Fruit fly (Drosophila melanogaster) whole organism, embryonic: ENCODE data around the gene CG43678.

Source experiments
- Atf6 ChIP-seq: fragments of 200-800 bp; sonication (Bioruptor generic); IDR thresholded peaks from 2 replicates; pipeline ENCODE4 v1.3.6; 2022; ENCODE audit warnings: missing biosample characterization, missing genetic modification characterization
- BtbVII ChIP-seq: fragments of 200-800 bp; sonication (Bioruptor generic); optimal IDR thresholded peaks from 3 replicates; lab custom pipeline; 2017; ENCODE audit warnings: missing biosample characterization, mild to moderate bottlenecking, missing genetic modification characterization
- CG1024 ChIP-seq: fragments of 200-800 bp; sonication (Bioruptor generic); IDR thresholded peaks from 2 replicates; pipeline ENCODE4 v1.3.6; 2022; ENCODE audit warnings: missing biosample characterization, missing genetic modification characterization
- CG11456 ChIP-seq: fragments of 200-800 bp; sonication (Bioruptor generic); IDR thresholded peaks from 3 replicates; pipeline ENCODE4 v1.3.6; 2022; ENCODE audit warnings: missing biosample characterization, missing genetic modification characterization
- CG14860 ChIP-seq: fragments of 200-800 bp; sonication (Bioruptor generic); IDR thresholded peaks from 3 replicates; pipeline ENCODE4 v1.3.6; 2022; ENCODE audit warnings: missing biosample characterization, missing genetic modification characterization; ENCODE audit not compliant: partially characterized antibody
- CG15269 ChIP-seq: fragments of 200-800 bp; sonication (Bioruptor generic); optimal IDR thresholded peaks from 2 replicates; lab custom pipeline; 2018; ENCODE audit warnings: missing biosample characterization, mild to moderate bottlenecking, missing genetic modification characterization, moderate library complexity
- CG15601 ChIP-seq: fragments of 200-800 bp; sonication (Bioruptor generic); optimal IDR thresholded peaks from 3 replicates; lab custom pipeline; 2019; ENCODE audit warnings: missing biosample characterization, mild to moderate bottlenecking, missing genetic modification characterization, moderate library complexity
- CG16779 ChIP-seq: fragments of 200-800 bp; sonication (Bioruptor generic); IDR thresholded peaks from 2 replicates; pipeline ENCODE4 v1.3.6; 2022; ENCODE audit warnings: missing biosample characterization, missing genetic modification characterization
- CG17568 ChIP-seq: fragments of 200-800 bp; sonication (Bioruptor generic); optimal IDR thresholded peaks from 2 replicates; lab custom pipeline; 2018; ENCODE audit warnings: missing biosample characterization, mild to moderate bottlenecking, missing genetic modification characterization, moderate library complexity
- CG17829 ChIP-seq: fragments of 200-800 bp; optimal IDR thresholded peaks from 2 replicates; lab custom pipeline; 2019; ENCODE audit warnings: missing biosample characterization, mild to moderate bottlenecking, missing genetic modification characterization, moderate library complexity
- CG18262 ChIP-seq: fragments of 200-800 bp; optimal IDR thresholded peaks from 3 replicates; lab custom pipeline; 2019; ENCODE audit warnings: missing biosample characterization, mild to moderate bottlenecking, missing genetic modification characterization, moderate library complexity
- CG3281 ChIP-seq: fragments of 200-800 bp; sonication (Bioruptor generic); optimal IDR thresholded peaks from 3 replicates; lab custom pipeline; 2017; ENCODE audit warnings: missing biosample characterization, mild to moderate bottlenecking, missing genetic modification characterization
- CG3726 ChIP-seq: fragments of 200-800 bp; sonication (Bioruptor generic); IDR thresholded peaks from 3 replicates; pipeline ENCODE4, ENCODE4 v1.3.6; 2022; ENCODE audit warnings: missing biosample characterization, missing genetic modification characterization
- CG42726 ChIP-seq: fragments of 200-800 bp; sonication (Bioruptor generic); IDR thresholded peaks from 2 replicates; pipeline ENCODE4 v1.3.6; 2022; ENCODE audit warnings: missing biosample characterization, missing genetic modification characterization; ENCODE audit not compliant: partially characterized antibody
- CG6791 ChIP-seq: fragments of 200-800 bp; sonication (Bioruptor generic); IDR thresholded peaks from 3 replicates; pipeline ENCODE4 v1.3.6; 2022; ENCODE audit warnings: missing biosample characterization, missing genetic modification characterization; ENCODE audit not compliant: partially characterized antibody
- CG9817 ChIP-seq: fragments of 200-800 bp; sonication (Bioruptor generic); optimal IDR thresholded peaks from 2 replicates; lab custom pipeline; 2018; ENCODE audit warnings: missing biosample characterization, mild to moderate bottlenecking, missing genetic modification characterization, moderate library complexity
- CkIIα-i1 ChIP-seq: fragments of 200-800 bp; sonication (Bioruptor generic); IDR thresholded peaks from 2 replicates; pipeline ENCODE4 v1.3.6; 2022; ENCODE audit warnings: missing biosample characterization, missing genetic modification characterization
- Deaf1 ChIP-seq: fragments of 200-800 bp; optimal IDR thresholded peaks from 3 replicates; lab custom pipeline; 2019; ENCODE audit warnings: missing biosample characterization, mild to moderate bottlenecking, missing genetic modification characterization, moderate library complexity
- Doc2 ChIP-seq: fragments of 200-800 bp; sonication (Bioruptor generic); IDR thresholded peaks from 2 replicates; pipeline ENCODE4 v1.3.6; 2022; ENCODE audit warnings: missing biosample characterization, missing genetic modification characterization
- Drgx ChIP-seq: fragments of 200-800 bp; sonication (Bioruptor generic); IDR thresholded peaks from 2 replicates; pipeline ENCODE4 v1.3.6; 2022; ENCODE audit warnings: missing biosample characterization, missing genetic modification characterization
- H2.0 ChIP-seq: fragments of 200-800 bp; sonication (Bioruptor generic); IDR thresholded peaks from 2 replicates; pipeline ENCODE4 v1.3.6; 2022; ENCODE audit warnings: missing biosample characterization, missing genetic modification characterization
- Jarid2 ChIP-seq: fragments of 200-800 bp; sonication (Bioruptor generic); optimal IDR thresholded peaks from 3 replicates; lab custom pipeline; 2017; ENCODE audit warnings: mild to moderate bottlenecking, missing biosample characterization, missing genetic modification reagents, missing genetic modification characterization
- Lpt ChIP-seq: fragments of >200 bp; optimal IDR thresholded peaks from 2 replicates; lab custom pipeline; 2018; ENCODE audit warnings: missing biosample characterization, missing genetic modification characterization
- NC2β ChIP-seq: fragments of 200-800 bp; sonication (Bioruptor generic); optimal IDR thresholded peaks from 2 replicates; lab custom pipeline; 2016; ENCODE audit warnings: missing biosample characterization, missing genetic modification characterization
- Poxn ChIP-seq: fragments of 200-800 bp; sonication (Bioruptor generic); IDR thresholded peaks from 2 replicates; pipeline ENCODE4 v1.3.6; 2022; ENCODE audit warnings: missing biosample characterization, missing genetic modification characterization
- Scr ChIP-seq: fragments of 200-800 bp; sonication (Bioruptor generic); IDR thresholded peaks from 2 replicates; pipeline ENCODE4 v1.3.6; 2022; ENCODE audit warnings: missing biosample characterization, missing genetic modification characterization; ENCODE audit not compliant: partially characterized antibody
- Ssrp ChIP-seq: fragments of 200-800 bp; sonication (Bioruptor generic); optimal IDR thresholded peaks from 2 replicates; lab custom pipeline; 2018; ENCODE audit warnings: missing biosample characterization, mild to moderate bottlenecking, missing genetic modification characterization, moderate library complexity
- TFAM ChIP-seq: fragments of 200-800 bp; sonication (Bioruptor generic); optimal IDR thresholded peaks from 2 replicates; lab custom pipeline; 2017; ENCODE audit warnings: missing biosample characterization, missing genetic modification characterization, inconsistent platforms
- ara ChIP-seq: fragments of 200-800 bp; sonication (Bioruptor generic); IDR thresholded peaks from 2 replicates; pipeline ENCODE4 v1.3.6; 2022; ENCODE audit warnings: missing biosample characterization, missing genetic modification characterization
- ase ChIP-seq: fragments of 200-800 bp; sonication (Bioruptor generic); IDR thresholded peaks from 3 replicates; pipeline ENCODE4 v1.3.6; 2022; ENCODE audit warnings: missing biosample characterization, missing genetic modification characterization
- ato ChIP-seq: fragments of 200-800 bp; sonication (Bioruptor generic); IDR thresholded peaks from 2 replicates; pipeline ENCODE4 v1.3.6; 2022; ENCODE audit warnings: missing biosample characterization, missing genetic modification characterization; ENCODE audit not compliant: partially characterized antibody
- bcd ChIP-seq: fragments of 200-800 bp; sonication (Bioruptor generic); optimal IDR thresholded peaks from 2 replicates; lab custom pipeline; 2017; ENCODE audit warnings: missing biosample characterization, mild to moderate bottlenecking, missing genetic modification characterization
- bigmax ChIP-seq: fragments of 200-800 bp; sonication (Bioruptor generic); optimal IDR thresholded peaks from 2 replicates; lab custom pipeline; 2018; ENCODE audit warnings: missing biosample characterization, mild to moderate bottlenecking, missing genetic modification characterization
- crp ChIP-seq, 2 experiments: fragments of 200-800 bp; sonication (Bioruptor generic); optimal IDR thresholded peaks; 2 replicates in 1 of 2; 3 replicates in 1 of 2; lab custom pipeline; 2017; ENCODE audit warnings: missing biosample characterization in 2 of 2, missing genetic modification characterization in 2 of 2, mild to moderate bottlenecking in 1 of 2, moderate library complexity in 1 of 2
- exex ChIP-seq: fragments of 200-800 bp; sonication (Bioruptor generic); optimal IDR thresholded peaks from 4 replicates; lab custom pipeline; 2018; ENCODE audit warnings: missing biosample characterization, mild to moderate bottlenecking, missing genetic modification characterization, moderate library complexity
- fd102C ChIP-seq: fragments of 200-800 bp; sonication (Bioruptor generic); optimal IDR thresholded peaks from 2 replicates; lab custom pipeline; 2018; ENCODE audit warnings: missing biosample characterization, mild to moderate bottlenecking, missing genetic modification characterization, moderate library complexity
- gfzf ChIP-seq: fragments of 200-800 bp; sonication (Bioruptor generic); optimal IDR thresholded peaks from 2 replicates; lab custom pipeline; 2016; ENCODE audit warnings: missing biosample characterization, mild to moderate bottlenecking, missing genetic modification characterization, moderate library complexity
- gro ChIP-seq: fragments of 200-800 bp; sonication (Bioruptor generic); optimal IDR thresholded peaks from 2 replicates; lab custom pipeline; 2016; ENCODE audit warnings: missing biosample characterization, missing genetic modification characterization
- hb ChIP-seq: fragments of 200-800 bp; sonication (Bioruptor generic); IDR thresholded peaks from 3 replicates; pipeline ENCODE4 v1.3.6; 2022; ENCODE audit warnings: missing biosample characterization, missing genetic modification characterization; ENCODE audit not compliant: partially characterized antibody
- hth ChIP-seq: fragments of >200 bp; optimal IDR thresholded peaks from 2 replicates; lab custom pipeline; 2017; ENCODE audit warnings: inconsistent platforms
- inv ChIP-seq: fragments of 200-800 bp; sonication (Bioruptor generic); IDR thresholded peaks from 2 replicates; pipeline ENCODE4 v1.3.6; 2022; ENCODE audit warnings: missing biosample characterization, missing genetic modification characterization; ENCODE audit not compliant: partially characterized antibody
- kay ChIP-seq: fragments of 200-800 bp; sonication (Bioruptor generic); optimal IDR thresholded peaks from 2 replicates; lab custom pipeline; 2016; ENCODE audit warnings: missing biosample characterization, missing genetic modification characterization
- pros ChIP-seq: fragments of 200-800 bp; sonication (Bioruptor generic); optimal IDR thresholded peaks from 3 replicates; lab custom pipeline; 2019; ENCODE audit warnings: missing biosample characterization, mild to moderate bottlenecking, missing genetic modification characterization, moderate library complexity
- psq ChIP-seq: fragments of 200-800 bp; sonication (Bioruptor generic); optimal IDR thresholded peaks from 2 replicates; lab custom pipeline; 2017; ENCODE audit warnings: missing biosample characterization, missing genetic modification characterization
- run ChIP-seq: fragments of 200-800 bp; sonication (Bioruptor generic); optimal IDR thresholded peaks from 3 replicates; lab custom pipeline; 2018; ENCODE audit warnings: missing biosample characterization, mild to moderate bottlenecking, missing genetic modification characterization
- sens ChIP-seq: fragments of 200-800 bp; sonication (Bioruptor generic); peaks from one replicate; lab custom pipeline; 2016; ENCODE audit warnings: missing biosample characterization, missing genetic modification characterization
- vvl ChIP-seq: fragments of 200-800 bp; sonication (Bioruptor generic); IDR thresholded peaks from 2 replicates; pipeline ENCODE4 v1.3.6; 2022; ENCODE audit warnings: missing biosample characterization, missing genetic modification characterization
- wek ChIP-seq: fragments of 200-800 bp; sonication (Bioruptor generic); optimal IDR thresholded peaks from 3 replicates; lab custom pipeline; 2018; ENCODE audit warnings: missing biosample characterization, mild to moderate bottlenecking, missing genetic modification characterization, moderate library complexity

Gene CG43678

dm6 chr3L:15013957-15014692 lies 35.2 kb downstream of the CG43678 start, which contains the start of gene Reck (continued):
- peak; percentile 69 for TF ChIP-seq CG15601 (tag; lab: Kevin White, UChicago)
- no peak for TF ChIP-seq CG14860 (GFP tag; lab: Robert Waterston, UW)
- TF ChIP-seq hb: no peak
- peak; percentile 81 for TF ChIP-seq CG11456 (GFP tag; lab: Robert Waterston, UW)
- peak; percentile 29 for TF ChIP-seq exex
- peak; percentile 45 for TF ChIP-seq psq (GFP tag; lab: Kevin White, UChicago)
- no peak for TF ChIP-seq hth
- peak; percentile 49 for TF ChIP-seq Jarid2 (GFP tag; lab: Kevin White, UChicago)
- peak; percentile 59 for TF ChIP-seq Deaf1 (tag; lab: Kevin White, UChicago)
- TF ChIP-seq CG15269 (tag; lab: Kevin White, UChicago): peak; percentile 83
- TF ChIP-seq CG3281 (GFP tag; lab: Kevin White, UChicago): peak; percentile 84
- 0 out of 3 replicates have a peak, but pooled peaks have one; percentile 9 for TF ChIP-seq CG3726 (GFP tag; lab: Robert Waterston, UW)
- TF ChIP-seq H2.0 (GFP tag; lab: Robert Waterston, UW): peak; percentile 59
- peak; percentile 77 for TF ChIP-seq bcd
- no peak for TF ChIP-seq inv (GFP tag; lab: Robert Waterston, UW)
- peak; percentile 89 for TF ChIP-seq CG17829 (tag; lab: Kevin White, UChicago)
- no peak for TF ChIP-seq Doc2 (GFP tag; lab: Robert Waterston, UW)
- peak; percentile 80; the same call in 1 of the 2 replicates for TF ChIP-seq Atf6 (GFP tag; lab: Robert Waterston, UW)
- 0 out of 2 replicates have a peak, but pooled peaks have one; percentile 11 for TF ChIP-seq CG16779 (GFP tag; lab: Robert Waterston, UW)
- TF ChIP-seq ara: peak; percentile 73; the same call in 1 of the 2 replicates
- TF ChIP-seq wek (GFP tag; lab: Kevin White, UChicago): no peak
- peak; percentile 4 for TF ChIP-seq TFAM (GFP tag; lab: Kevin White, UChicago)
- no peak for TF ChIP-seq Scr
- TF ChIP-seq CG17568: peak; percentile 80
- peak in 1 of 2 experiments; percentile 13 for TF ChIP-seq crp (GFP tag; optimal IDR thresholded peaks at IDR 0.05; lab: Kevin White, UChicago)
- TF ChIP-seq CG6791 (GFP tag; lab: Robert Waterston, UW): no peak
- TF ChIP-seq bigmax (GFP tag; lab: Kevin White, UChicago): no peak
- peak; percentile 45 for TF ChIP-seq NC2β (GFP tag; lab: Kevin White, UChicago)
- TF ChIP-seq Poxn: no peak
- TF ChIP-seq sens: peak; percentile 93
- TF ChIP-seq fd102C (GFP tag; lab: Kevin White, UChicago): no peak
- no peak for TF ChIP-seq Lpt (GFP tag; lab: Kevin White, UChicago)
- TF ChIP-seq BtbVII (GFP tag; lab: Kevin White, UChicago): peak; percentile 85
- TF ChIP-seq run (tag; lab: Kevin White, UChicago): peak; percentile 69
- TF ChIP-seq CG1024 (GFP tag; lab: Robert Waterston, UW): peak; percentile 77
- peak; percentile 77; the same call in 2 of the 3 replicates for TF ChIP-seq ase
- TF ChIP-seq Drgx: peak; percentile 94
- TF ChIP-seq ato (GFP tag; lab: Robert Waterston, UW): no peak
- no peak for TF ChIP-seq gro (GFP tag; lab: Kevin White, UChicago)
- TF ChIP-seq CkIIα-i1 (GFP tag; lab: Robert Waterston, UW): no peak
- TF ChIP-seq vvl (GFP tag; lab: Robert Waterston, UW): peak; percentile 93
- peak; percentile 14 for TF ChIP-seq kay
- TF ChIP-seq Ssrp: peak; percentile 74
- TF ChIP-seq gfzf (GFP tag; lab: Kevin White, UChicago): peak; percentile 51
- TF ChIP-seq CG9817: peak; percentile 58
- TF ChIP-seq CG18262 (tag; lab: Kevin White, UChicago): peak; percentile 86
- 0 out of 2 replicates have a peak, but pooled peaks have one; percentile 15 for TF ChIP-seq CG42726
- TF ChIP-seq pros (GFP tag; lab: Kevin White, UChicago): no peak
